Fruit fly (Drosophila melanogaster): Measurements from ENCODE around the gene betaTub97EF.

Gene betaTub97EF

dm6 chr3R:27922673-27923175 lies 65.5 kb downstream of the betaTub97EF start, which contains the start of gene RpL4 (continued):
- TF ChIP-seq Usf (GFP tag; optimal IDR thresholded peaks at IDR 0.05) (peak; percentile 72), CG4617 (GFP tag; optimal IDR thresholded peaks at IDR 0.05; ENCODE audit: borderline replicate concordance) (peak; percentile 52), fu2 (GFP tag; optimal IDR thresholded peaks at IDR 0.05) (peak; percentile 41), Gsc (GFP tag; IDR thresholded peaks at IDR 0.05) (no peak), CG7928 (GFP tag; optimal IDR thresholded peaks at IDR 0.05) (peak; percentile 56), B-H1 (GFP tag; IDR thresholded peaks at IDR 0.05) (peak; percentile 56; the same call in 1 of the 3 replicates), so (GFP tag; IDR thresholded peaks at IDR 0.05) (peak; percentile 70; the same call in 2 of the 3 replicates), CG14050 (GFP tag; IDR thresholded peaks at IDR 0.05) (peak; percentile 57; the same call in 2 of the 3 replicates), CG6683 (GFP tag; optimal IDR thresholded peaks at IDR 0.05) (peak; percentile 69), eve (GFP tag; optimal IDR thresholded peaks at IDR 0.05) (no peak), vvl (GFP tag; IDR thresholded peaks at IDR 0.05) (peak; percentile 90), ase (GFP tag; IDR thresholded peaks at IDR 0.05) (peak; percentile 74; the same call in 2 of the 3 replicates), CG9437 (GFP tag; optimal IDR thresholded peaks at IDR 0.05) (peak; percentile 88), wek (GFP tag; optimal IDR thresholded peaks at IDR 0.05) (peak; percentile 87), lmd (GFP tag; IDR thresholded peaks at IDR 0.05) (peak; percentile 58), CG12769 (tag; optimal IDR thresholded peaks at IDR 0.05) (no peak), CG2120 (GFP tag; optimal IDR thresholded peaks at IDR 0.05) (peak; percentile 58), Doc2 (GFP tag; IDR thresholded peaks at IDR 0.05) (no peak), CG6175 (GFP tag; IDR thresholded peaks at IDR 0.05) (peak; percentile 71), Elba2 (GFP tag; optimal IDR thresholded peaks at IDR 0.05) (no peak), Ssrp (tag; optimal IDR thresholded peaks at IDR 0.05) (peak; percentile 40), Rx (GFP tag; IDR thresholded peaks at IDR 0.05) (peak; percentile 77), btn (GFP tag; optimal IDR thresholded peaks at IDR 0.05) (peak; percentile 77), CG7372 (GFP tag; IDR thresholded peaks at IDR 0.05) (peak; percentile 67), pfk (GFP tag; optimal IDR thresholded peaks at IDR 0.05) (peak; percentile 83), ro (GFP tag; IDR thresholded peaks at IDR 0.05) (no peak), pb (GFP tag; optimal IDR thresholded peaks at IDR 0.05) (peak; percentile 82), jumu (GFP tag; optimal IDR thresholded peaks at IDR 0.05) (no peak), CG7271 (tag; optimal IDR thresholded peaks at IDR 0.05) (peak; percentile 86), gcm2 (GFP tag; optimal IDR thresholded peaks at IDR 0.05) (peak; percentile 79), Dip3 (GFP tag; optimal IDR thresholded peaks at IDR 0.05) (peak; percentile 60), CG2116 (GFP tag; optimal IDR thresholded peaks at IDR 0.05) (peak; percentile 99), CG13123 (GFP tag; optimal IDR thresholded peaks at IDR 0.05) (peak; percentile 65), Hr51 (GFP tag; optimal IDR thresholded peaks at IDR 0.05) (peak; percentile 76 to 79), CG11696 (GFP tag; IDR thresholded peaks at IDR 0.05) (peak; percentile 74), Mrtf (GFP tag; IDR thresholded peaks at IDR 0.05) (peak; percentile 50; the same call in 1 of the 3 replicates), CG14014 (GFP tag; IDR thresholded peaks at IDR 0.05) (peak; percentile 61; the same call in 1 of the 2 replicates), D19B (GFP tag; optimal IDR thresholded peaks at IDR 0.05) (peak; percentile 51), gro (GFP tag; optimal IDR thresholded peaks at IDR 0.05) (peak; percentile 82), tap (tag; optimal IDR thresholded peaks at IDR 0.05) (no peak), bsh (GFP tag; optimal IDR thresholded peaks at IDR 0.05) (peak; percentile 5 to 77), Xrp1 (GFP tag; IDR thresholded peaks at IDR 0.05) (no peak; the same call in 1 of the 2 replicates), Dfd (GFP tag; optimal IDR thresholded peaks at IDR 0.05) (no peak), Dek (tag; optimal IDR thresholded peaks at IDR 0.05) (peak; percentile 53), Scr (GFP tag; IDR thresholded peaks at IDR 0.05; ENCODE audit: partially characterized antibody) (peak; percentile 38; the same call in 1 of the 2 replicates), CG18262 (tag; optimal IDR thresholded peaks at IDR 0.05) (peak; percentile 64), Ptx1 (GFP tag; IDR thresholded peaks at IDR 0.05) (peak; percentile 71), knrl (GFP tag; IDR thresholded peaks at IDR 0.05; ENCODE audit: partially characterized antibody) (no peak), zfh1 (GFP tag; IDR thresholded peaks at IDR 0.05) (peak; percentile 91), Pdp1 (GFP tag; optimal IDR thresholded peaks at IDR 0.05) (peak; percentile 61 to 62)
